Worm (Caenorhabditis elegans): ENCODE results near the gene tag-120.

- TF ChIP-seq lsy-2 (tag; optimal IDR thresholded peaks at IDR 0.05): no peak
- TF ChIP-seq elt-3 (tag; optimal IDR thresholded peaks at IDR 0.05): no peak
- TF ChIP-seq nhr-12 (tag; optimal IDR thresholded peaks at IDR 0.05): no peak
- no peak for TF ChIP-seq snpc-4 (tag; optimal IDR thresholded peaks at IDR 0.05)
- peak; percentile 28 for TF ChIP-seq ham-2 (GFP tag; optimal IDR thresholded peaks at IDR 0.05)
- no peak for TF ChIP-seq bed-3 (GFP tag; optimal IDR thresholded peaks at IDR 0.05)
- no peak for TF ChIP-seq nhr-76 (tag; optimal IDR thresholded peaks at IDR 0.05)
- no peak for TF ChIP-seq unc-120 (tag; optimal IDR thresholded peaks at IDR 0.05; ENCODE audit: poor library complexity, severe bottlenecking)
- no peak for TF ChIP-seq mab-5 (tag; optimal IDR thresholded peaks at IDR 0.05)
- no peak for TF ChIP-seq elt-1 (tag; optimal IDR thresholded peaks at IDR 0.05; ENCODE audit: borderline replicate concordance, insufficient read depth)
Measured at ce11 chrV:9731852-9732251, 22.2 kb upstream of the tag-120 start.
